Worm (Caenorhabditis elegans) whole organism, L1 larva: Measurements from ENCODE around the gene C04E7.3.

ENCODE experiments used
- elt-3 ChIP-seq, 6 experiments: fragments of 150-350 bp in 1 of 6; sonication (generic microtip); optimal IDR thresholded peaks; 2 replicates each; lab custom pipeline; 2017 to 2018; ENCODE audit warnings: missing biosample characterization in 6 of 6, missing genetic modification characterization in 6 of 6, inconsistent platforms in 1 of 6
- lin-39 ChIP-seq: fragments of 150-350 bp; optimal IDR thresholded peaks from 2 replicates; lab custom pipeline; 2014; ENCODE audit warnings: missing biosample characterization, missing genetic modification reagents, missing genetic modification characterization
- mdl-1 ChIP-seq, 2 experiments: fragments of 150-350 bp; optimal IDR thresholded peaks; 2 replicates each; lab custom pipeline; 2014 to 2017; ENCODE audit warnings: missing biosample characterization in 2 of 2, missing genetic modification characterization in 2 of 2, inconsistent platforms in 1 of 2
- nhr-76 ChIP-seq: sonication (generic microtip); optimal IDR thresholded peaks from 2 replicates; lab custom pipeline; 2017; ENCODE audit warnings: missing biosample characterization, missing genetic modification characterization
- unc-30 ChIP-seq: sonication (generic microtip); optimal IDR thresholded peaks from 2 replicates; lab custom pipeline; 2017; ENCODE audit warnings: missing biosample characterization, missing genetic modification characterization

DNA sequence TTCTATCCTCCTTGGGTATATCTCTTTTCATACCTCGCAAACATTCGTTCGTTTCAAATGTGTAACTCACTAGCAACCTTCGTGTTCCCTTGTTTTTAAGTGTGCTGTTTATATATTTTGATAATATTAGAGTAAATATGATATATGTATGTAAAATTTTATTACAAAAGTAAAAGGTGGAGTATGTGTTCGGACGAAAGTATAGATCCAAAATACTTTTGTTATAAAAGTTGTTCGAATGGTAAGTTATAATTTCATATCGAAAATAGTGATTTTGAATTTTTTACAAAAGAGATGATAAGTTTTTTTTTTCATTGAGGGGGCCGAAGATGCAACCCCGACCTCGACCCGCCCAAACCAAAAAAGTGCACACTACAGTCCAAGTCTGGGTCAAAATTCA, 10.8 kb upstream of the C04E7.3 start, which contains the start of gene C04E7.1:
- TF ChIP-seq elt-3 (tag; optimal IDR thresholded peaks at IDR 0.05; lab: Kevin White, UChicago) (no peak), mdl-1 (tag; optimal IDR thresholded peaks at IDR 0.05; lab: Kevin White, UChicago) (no peak), lin-39 (tag; lab: Kevin White, UChicago) (no peak), unc-30 (no peak), nhr-76 (no peak)
